Worm (Caenorhabditis elegans) whole organism, mixed stage, embryonic: ENCODE data around the gene Y45G12B.3.

Experiments
- blmp-1 ChIP-seq: fragments of 150-350 bp; optimal IDR thresholded peaks from 2 replicates; lab custom pipeline; 2014; ENCODE audit warnings: missing biosample characterization, missing genetic modification characterization
- elt-1 ChIP-seq: sonication (generic microtip); optimal IDR thresholded peaks from 2 replicates; lab custom pipeline; 2017; ENCODE audit warnings: missing genetic modification characterization, mild to moderate bottlenecking, missing compliant biosample characterization, antibody characterized with exemption, moderate library complexity, borderline replicate concordance; ENCODE audit not compliant: insufficient read depth
- lin-13 ChIP-seq: fragments of 150-350 bp; optimal IDR thresholded peaks from 2 replicates; lab custom pipeline; 2014; ENCODE audit warnings: missing biosample characterization, missing genetic modification characterization
- lsy-2 ChIP-seq: fragments of 150-350 bp; optimal IDR thresholded peaks from 2 replicates; lab custom pipeline; 2014; ENCODE audit warnings: missing biosample characterization, missing genetic modification characterization
- mep-1 ChIP-seq: fragments of 150-350 bp; optimal IDR thresholded peaks from 2 replicates; lab custom pipeline; 2017; ENCODE audit warnings: missing biosample characterization, missing genetic modification reagents, missing genetic modification characterization, inconsistent platforms
- mls-2 ChIP-seq: sonication (generic microtip); optimal IDR thresholded peaks from 2 replicates; lab custom pipeline; 2016; ENCODE audit warnings: mild to moderate bottlenecking, missing genetic modification characterization, moderate library complexity, missing compliant biosample characterization
- nhr-12 ChIP-seq: fragments of 150-350 bp; optimal IDR thresholded peaks from 2 replicates; lab custom pipeline; 2014; ENCODE audit warnings: missing biosample characterization, missing genetic modification characterization
- nhr-76 ChIP-seq: sonication (generic microtip); optimal IDR thresholded peaks from 2 replicates; lab custom pipeline; 2017; ENCODE audit warnings: missing biosample characterization, missing genetic modification characterization
- sem-2 ChIP-seq: fragments of 200-800 bp; sonication (Bioruptor generic); optimal IDR thresholded peaks from 2 replicates; lab custom pipeline; 2018; ENCODE audit warnings: mild to moderate bottlenecking, missing genetic modification characterization, missing compliant biosample characterization
- snpc-4 ChIP-seq: fragments of 150-350 bp; optimal IDR thresholded peaks from 2 replicates; lab custom pipeline; 2014; ENCODE audit warnings: missing biosample characterization, missing genetic modification characterization
- unc-39 ChIP-seq: fragments of 150-350 bp; optimal IDR thresholded peaks from 2 replicates; lab custom pipeline; 2014; ENCODE audit warnings: missing biosample characterization, missing genetic modification characterization
- zip-8 ChIP-seq: fragments of 150-350 bp; optimal IDR thresholded peaks from 2 replicates; lab custom pipeline; 2014; ENCODE audit warnings: missing biosample characterization, missing genetic modification characterization
- ztf-11 ChIP-seq: fragments of 150-350 bp; optimal IDR thresholded peaks from 2 replicates; lab custom pipeline; 2014; ENCODE audit warnings: missing biosample characterization, missing genetic modification characterization

- TF ChIP-seq blmp-1 (tag; lab: Kevin White, UChicago) = no peak
- no peak for TF ChIP-seq nhr-12 (tag; lab: Kevin White, UChicago)
- no peak for TF ChIP-seq snpc-4
- no peak for TF ChIP-seq elt-1 (tag; lab: Kevin White, UChicago)
- no peak for TF ChIP-seq unc-39
- no peak for TF ChIP-seq lin-13 (tag; lab: Kevin White, UChicago)
- TF ChIP-seq sem-2 (GFP tag; lab: Kevin White, UChicago) = no peak
- no peak for TF ChIP-seq ztf-11
- no peak for TF ChIP-seq nhr-76 (tag; lab: Kevin White, UChicago)
- TF ChIP-seq mls-2 (tag; lab: Kevin White, UChicago) = no peak
- TF ChIP-seq zip-8 (tag; lab: Kevin White, UChicago) = no peak
- no peak for TF ChIP-seq lsy-2 (tag; lab: Kevin White, UChicago)
- no peak for TF ChIP-seq mep-1 (tag; lab: Kevin White, UChicago)
Observed at ce11 chrV:2739607-2740006, 43.6 kb upstream of the Y45G12B.3 start.
